Worm (Caenorhabditis elegans): ENCODE data around the gene R07B7.8.
A peak's percentile ranks its signal among the peaks of the same experiment; 100 is the strongest.

R07B7.8 gene

DNA sequence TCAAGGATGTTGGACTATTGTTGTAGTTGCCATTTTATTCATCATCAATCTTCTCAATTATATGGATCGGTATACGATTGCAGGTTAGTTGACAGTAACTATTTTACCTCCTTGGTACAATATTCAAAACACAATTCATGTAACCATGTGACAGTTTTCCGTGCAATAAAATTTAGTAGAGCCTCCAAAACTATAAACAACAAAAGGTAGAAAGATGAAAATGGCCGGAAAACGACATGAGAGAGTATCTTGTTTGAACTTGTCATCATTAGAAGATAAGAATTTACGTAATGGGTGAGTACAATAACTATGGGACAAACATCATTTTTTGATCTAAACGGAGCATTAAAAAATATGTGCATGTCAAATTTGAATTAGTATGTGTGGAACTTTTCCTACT lies 31.0 kb upstream of the R07B7.8 start:
- TF ChIP-seq ceh-16 (tag; optimal IDR thresholded peaks at IDR 0.05) (no peak), elt-2 (tag; optimal IDR thresholded peaks at IDR 0.05) (peak; percentile 17), sea-2 (GFP tag; optimal IDR thresholded peaks at IDR 0.05) (no peak), nhr-11 (tag; optimal IDR thresholded peaks at IDR 0.05) (no peak), mml-1 (tag; optimal IDR thresholded peaks at IDR 0.05) (no peak), aly-2 (tag; optimal IDR thresholded peaks at IDR 0.05) (no peak), fos-1 (tag; optimal IDR thresholded peaks at IDR 0.05) (no peak), pqm-1 (tag; optimal IDR thresholded peaks at IDR 0.05) (peak; percentile 14), unc-62 (GFP tag; optimal IDR thresholded peaks at IDR 0.05) (no peak), lin-39 (tag; optimal IDR thresholded peaks at IDR 0.05) (no peak)

DNA sequence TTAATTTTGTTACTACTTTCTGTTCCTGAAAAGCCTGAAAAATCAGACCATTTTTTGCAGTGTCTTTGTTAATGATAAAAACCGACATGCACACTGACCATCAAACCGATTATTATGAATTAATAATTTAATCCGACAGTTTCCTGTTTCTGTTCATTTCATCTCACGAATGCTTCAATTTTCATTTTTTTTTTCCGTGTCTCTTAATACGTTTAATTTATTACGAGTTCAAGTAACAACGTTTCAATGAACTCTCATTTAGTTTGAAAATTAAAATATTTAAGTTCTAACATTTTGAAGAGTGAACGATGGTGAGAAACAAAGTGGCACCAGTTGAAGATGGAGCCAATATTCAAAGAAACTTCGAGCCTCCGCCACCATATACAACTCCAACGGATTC lies 30.6 kb upstream of the R07B7.8 start, which contains the start of gene spin-1:
Gene spin-1 (plus strand): TSS at position 301 of the 400 bp plus-strand sequence.
- TF ChIP-seq nhr-23 (tag; optimal IDR thresholded peaks at IDR 0.05) (no peak), ceh-82 (tag; optimal IDR thresholded peaks at IDR 0.05) (no peak), eor-1 (tag; optimal IDR thresholded peaks at IDR 0.05) (no peak), unc-39 (tag; optimal IDR thresholded peaks at IDR 0.05) (no peak), ztf-4 (tag; optimal IDR thresholded peaks at IDR 0.05) (no peak), nhr-77 (tag; optimal IDR thresholded peaks at IDR 0.05) (no peak), fkh-10 (GFP tag; optimal IDR thresholded peaks at IDR 0.05) (no peak), fos-1 (tag; optimal IDR thresholded peaks at IDR 0.05) (no peak), lin-39 (tag; optimal IDR thresholded peaks at IDR 0.05) (no peak), elt-3 (tag; optimal IDR thresholded peaks at IDR 0.05) (no peak), R02D3.7 (tag; optimal IDR thresholded peaks at IDR 0.05) (no peak), mdl-1 (tag; optimal IDR thresholded peaks at IDR 0.05) (no peak), pha-4 (tag; optimal IDR thresholded peaks at IDR 0.05) (no peak), ZK546.5 (tag; optimal IDR thresholded peaks at IDR 0.05) (no peak), elt-1 (tag; optimal IDR thresholded peaks at IDR 0.05) (no peak), nhr-67 (tag; optimal IDR thresholded peaks at IDR 0.05) (no peak), nhr-25 (tag; optimal IDR thresholded peaks at IDR 0.05) (no peak)

DNA sequence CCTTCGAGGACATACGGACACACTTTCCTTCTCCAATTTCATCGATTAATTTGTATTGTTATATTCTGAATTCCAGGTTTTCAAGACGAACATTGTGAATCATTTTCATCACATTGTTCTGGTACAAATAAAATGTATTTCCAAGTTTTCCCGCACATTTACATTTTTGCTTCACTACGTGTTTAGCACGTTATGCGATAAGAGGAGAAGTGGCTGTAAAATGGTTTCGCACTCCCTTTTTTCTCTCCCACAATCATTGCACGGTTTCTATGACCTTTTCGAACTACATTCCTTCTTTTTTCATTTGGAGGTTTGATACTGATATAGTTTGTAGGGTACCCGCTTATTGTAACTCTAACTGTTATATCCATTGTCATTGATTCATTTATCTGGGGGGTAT lies 29.6 kb upstream of the R07B7.8 start:
- TF ChIP-seq ZK546.5 (tag; optimal IDR thresholded peaks at IDR 0.05): no peak
- no peak for TF ChIP-seq fos-1 (tag; optimal IDR thresholded peaks at IDR 0.05)
- peak; percentile 45 for TF ChIP-seq pqm-1 (tag; optimal IDR thresholded peaks at IDR 0.05)
- no peak for TF ChIP-seq ceh-9 (tag; optimal IDR thresholded peaks at IDR 0.05)
- TF ChIP-seq mml-1 (tag; optimal IDR thresholded peaks at IDR 0.05): no peak
- TF ChIP-seq lin-39 (tag; optimal IDR thresholded peaks at IDR 0.05): no peak
- TF ChIP-seq jun-1 (tag; optimal IDR thresholded peaks at IDR 0.05): no peak
- peak; percentile 57 for TF ChIP-seq elt-2 (tag; optimal IDR thresholded peaks at IDR 0.05)
- TF ChIP-seq unc-39 (tag; optimal IDR thresholded peaks at IDR 0.05): no peak
- no peak for TF ChIP-seq nfya-1 (tag; optimal IDR thresholded peaks at IDR 0.05; ENCODE audit: insufficient read depth)
- no peak for TF ChIP-seq ceh-16 (tag; optimal IDR thresholded peaks at IDR 0.05)
- no peak for TF ChIP-seq nhr-11 (tag; optimal IDR thresholded peaks at IDR 0.05)

DNA sequence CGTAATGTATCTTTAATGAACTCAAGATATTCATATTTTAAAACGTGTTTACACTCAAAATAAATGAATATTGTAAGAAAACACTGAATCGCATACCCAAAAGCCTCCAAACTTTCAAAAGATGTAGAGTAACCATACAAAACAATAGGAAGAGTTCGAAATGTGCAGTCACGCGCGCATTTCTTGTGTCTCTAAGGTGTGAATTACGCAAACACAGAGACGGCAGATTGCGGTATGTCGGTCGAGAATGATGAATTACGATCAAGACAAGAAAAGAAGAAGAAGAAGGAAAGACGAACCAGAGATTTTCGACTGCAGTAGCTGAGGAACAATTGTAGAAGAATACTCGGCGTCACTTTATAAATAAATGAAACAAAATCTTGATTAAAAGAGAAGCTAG lies 27.3 kb upstream of the R07B7.8 start, which contains the start of gene lhpp-1:
Gene lhpp-1 (minus strand): TSS at position 354 of the 400 bp plus-strand sequence.
- no peak for TF ChIP-seq nhr-67 (tag; optimal IDR thresholded peaks at IDR 0.05)
- TF ChIP-seq pha-4 (tag; optimal IDR thresholded peaks at IDR 0.05): peak; percentile 53
- TF ChIP-seq fos-1 (tag; optimal IDR thresholded peaks at IDR 0.05): no peak
- peak; percentile 2 for TF ChIP-seq nhr-25 (tag; optimal IDR thresholded peaks at IDR 0.05)
- no peak for TF ChIP-seq nhr-43 (tag; optimal IDR thresholded peaks at IDR 0.05; ENCODE audit: poor library complexity, severe bottlenecking)
- no peak for TF ChIP-seq unc-62 (GFP tag; optimal IDR thresholded peaks at IDR 0.05)
- TF ChIP-seq egl-5 (tag; optimal IDR thresholded peaks at IDR 0.05): no peak
- TF ChIP-seq nhr-23 (tag; optimal IDR thresholded peaks at IDR 0.05): peak; percentile 49
- TF ChIP-seq eor-1 (tag; optimal IDR thresholded peaks at IDR 0.05): no peak
- no peak for TF ChIP-seq mml-1 (tag; optimal IDR thresholded peaks at IDR 0.05)
- TF ChIP-seq nhr-11 (tag; optimal IDR thresholded peaks at IDR 0.05): no peak

DNA sequence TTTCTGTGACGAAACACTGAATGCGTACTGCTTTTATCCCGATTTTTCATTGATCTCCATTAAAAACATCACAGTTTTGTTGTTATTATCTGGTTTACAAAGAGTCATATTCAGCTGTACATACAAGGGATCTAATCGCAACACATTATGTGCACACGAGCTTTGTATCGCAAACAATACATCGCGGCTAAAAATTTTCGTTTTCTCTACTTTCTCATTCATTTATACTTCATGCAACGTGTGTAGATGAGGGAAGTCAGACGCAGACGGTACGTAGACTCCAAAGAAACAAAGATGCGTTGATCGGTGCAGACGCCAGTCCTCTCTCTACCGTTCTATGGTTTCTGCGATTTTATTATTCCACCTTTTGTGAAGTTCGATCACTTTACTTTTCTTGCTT lies 22.7 kb upstream of the R07B7.8 start, which contains the start of gene nhr-136:
Gene nhr-136 (plus strand): TSS at position 301 of the 400 bp plus-strand sequence.
- TF ChIP-seq nhr-77 (tag; optimal IDR thresholded peaks at IDR 0.05) (no peak), elt-2 (tag; optimal IDR thresholded peaks at IDR 0.05) (no peak), egl-27 (tag; optimal IDR thresholded peaks at IDR 0.05) (no peak), skn-1 (tag; optimal IDR thresholded peaks at IDR 0.05) (no peak), elt-3 (tag; optimal IDR thresholded peaks at IDR 0.05) (no peak)

Measured in whole organism, L3 larva.